Worm (Caenorhabditis elegans) whole organism, L1 larva: Measurements from ENCODE around the gene T24B8.3.
A peak's percentile ranks its signal among the peaks of the same experiment; 100 is the strongest.

Source experiments
- C04F5.9 ChIP-seq: sonication (generic microtip); optimal IDR thresholded peaks from 2 replicates; lab custom pipeline; 2016; ENCODE audit warnings: missing genetic modification characterization, missing compliant biosample characterization
- C16A3.4 ChIP-seq: fragments of 150-350 bp; optimal IDR thresholded peaks from 2 replicates; lab custom pipeline; 2014; ENCODE audit warnings: missing biosample characterization, missing genetic modification characterization
- C34B4.2 ChIP-seq: sonication (generic microtip); optimal IDR thresholded peaks from 2 replicates; lab custom pipeline; 2017; ENCODE audit warnings: mild to moderate bottlenecking, missing genetic modification characterization, missing compliant biosample characterization
- F16B12.6 ChIP-seq: fragments of 150-350 bp; optimal IDR thresholded peaks from 2 replicates; lab custom pipeline; 2014; ENCODE audit warnings: missing biosample characterization, missing genetic modification characterization
- alr-1 ChIP-seq: fragments of 200-800 bp; sonication (Bioruptor generic); optimal IDR thresholded peaks from 2 replicates; lab custom pipeline; 2018; ENCODE audit warnings: borderline replicate concordance, mild to moderate bottlenecking, missing genetic modification characterization, missing compliant biosample characterization
- aly-2 ChIP-seq: fragments of 150-350 bp; optimal IDR thresholded peaks from 2 replicates; lab custom pipeline; 2014; ENCODE audit warnings: missing biosample characterization, missing genetic modification characterization
- blmp-1 ChIP-seq: fragments of 150-350 bp; optimal IDR thresholded peaks from 2 replicates; lab custom pipeline; 2014; ENCODE audit warnings: missing biosample characterization, missing genetic modification characterization
- ceh-63 ChIP-seq: fragments of 200-800 bp; sonication (Bioruptor generic); optimal IDR thresholded peaks from 2 replicates; lab custom pipeline; 2018; ENCODE audit warnings: mild to moderate bottlenecking, missing genetic modification characterization, missing compliant biosample characterization
- ceh-82 ChIP-seq, 3 experiments: fragments of 150-350 bp in 1 of 3; sonication (generic microtip) in 2 of 3; optimal IDR thresholded peaks; 2 replicates each; lab custom pipeline; 2014 to 2017; ENCODE audit warnings: missing biosample characterization in 3 of 3, missing genetic modification characterization in 3 of 3
- ceh-88 ChIP-seq: fragments of 200-800 bp; sonication (Bioruptor generic); IDR thresholded peaks from 2 replicates; pipeline ENCODE4 v1.3.6; 2022; ENCODE audit warnings: missing genetic modification characterization, missing compliant biosample characterization
- ceh-90 ChIP-seq: sonication (generic microtip); optimal IDR thresholded peaks from 2 replicates; lab custom pipeline; 2016; ENCODE audit warnings: missing genetic modification characterization, missing compliant biosample characterization
- ces-1 ChIP-seq: fragments of 150-350 bp; optimal IDR thresholded peaks from 2 replicates; lab custom pipeline; 2014; ENCODE audit warnings: missing biosample characterization, missing genetic modification reagents, missing genetic modification characterization
- dsc-1 ChIP-seq: sonication (generic microtip); optimal IDR thresholded peaks from 2 replicates; lab custom pipeline; 2016; ENCODE audit warnings: mild to moderate bottlenecking, missing genetic modification characterization, missing compliant biosample characterization
- efl-1 ChIP-seq, 4 experiments: fragments of 150-350 bp; optimal IDR thresholded peaks in 3 of 4; peaks in 1 of 4; 1 replicate in 1 of 4; 2 replicates in 3 of 4; lab custom pipeline; 2014; ENCODE audit warnings: missing biosample characterization in 2 of 4, missing genetic modification characterization in 2 of 4, missing genetic modification reagents in 2 of 4
- egl-13 ChIP-seq: sonication (generic microtip); optimal IDR thresholded peaks from 2 replicates; lab custom pipeline; 2016; ENCODE audit warnings: missing genotype, missing genetic modification reagents, missing genetic modification characterization, missing compliant biosample characterization
- elt-2 ChIP-seq: sonication (generic microtip); optimal IDR thresholded peaks from 2 replicates; lab custom pipeline; 2016; ENCODE audit warnings: missing genetic modification characterization, mild to moderate bottlenecking, inconsistent platforms, missing compliant biosample characterization, missing genetic modification reagents
- elt-3 ChIP-seq, 6 experiments: fragments of 150-350 bp in 1 of 6; sonication (generic microtip); optimal IDR thresholded peaks; 2 replicates each; lab custom pipeline; 2017 to 2018; ENCODE audit warnings: missing biosample characterization in 6 of 6, missing genetic modification characterization in 6 of 6, inconsistent platforms in 1 of 6
- fos-1 ChIP-seq: fragments of 150-350 bp; optimal IDR thresholded peaks from 2 replicates; lab custom pipeline; 2014; ENCODE audit warnings: missing biosample characterization, missing genetic modification characterization
- grh-1 ChIP-seq: fragments of 200-800 bp; sonication (Bioruptor generic); IDR thresholded peaks from 2 replicates; pipeline ENCODE4 v1.3.6; 2022; ENCODE audit warnings: missing genetic modification reagents, missing genetic modification characterization, missing compliant biosample characterization
- hlh-4 ChIP-seq: sonication (generic microtip); optimal IDR thresholded peaks from 2 replicates; lab custom pipeline; 2016; ENCODE audit warnings: mild to moderate bottlenecking, missing genetic modification characterization, missing compliant biosample characterization
- hpl-2 ChIP-seq: fragments of 150-350 bp; optimal IDR thresholded peaks from 2 replicates; lab custom pipeline; 2014; ENCODE audit warnings: missing biosample characterization, missing genetic modification reagents, missing genetic modification characterization
- irx-1 ChIP-seq: sonication (generic microtip); optimal IDR thresholded peaks from 2 replicates; lab custom pipeline; 2016; ENCODE audit warnings: missing genetic modification characterization, missing compliant biosample characterization
- isw-1 ChIP-seq: fragments of 200-800 bp; sonication (Bioruptor generic); IDR thresholded peaks from 2 replicates; pipeline ENCODE4 v1.3.6; 2022; ENCODE audit warnings: missing genetic modification characterization, missing compliant biosample characterization
- jun-1 ChIP-seq: fragments of 150-350 bp; optimal IDR thresholded peaks from 2 replicates; lab custom pipeline; 2014; ENCODE audit warnings: missing biosample characterization, missing genetic modification reagents, missing genetic modification characterization
- lin-13 ChIP-seq: fragments of 150-350 bp; optimal IDR thresholded peaks from 2 replicates; lab custom pipeline; 2014; ENCODE audit warnings: missing biosample characterization, missing genetic modification reagents, missing genetic modification characterization
- lin-14 ChIP-seq: fragments of 200-800 bp; sonication (Bioruptor generic); optimal IDR thresholded peaks from 2 replicates; lab custom pipeline; 2018; ENCODE audit warnings: mild to moderate bottlenecking, missing genetic modification characterization, moderate library complexity, missing compliant biosample characterization
- lin-15B ChIP-seq: fragments of 150-350 bp; sonication (generic microtip); optimal IDR thresholded peaks from 3 replicates; lab custom pipeline; 2014; ENCODE audit warnings: missing biosample characterization, missing genetic modification characterization
- lir-3 ChIP-seq: sonication (generic microtip); optimal IDR thresholded peaks from 2 replicates; lab custom pipeline; 2016; ENCODE audit warnings: mild to moderate bottlenecking, missing genetic modification characterization, moderate library complexity, missing compliant biosample characterization; ENCODE audit not compliant: poor library complexity
- lsy-2 ChIP-seq, 2 experiments: fragments of 150-350 bp; optimal IDR thresholded peaks; 2 replicates each; lab custom pipeline; 2014; ENCODE audit warnings: missing biosample characterization in 2 of 2, missing genetic modification characterization in 2 of 2
- mef-2 ChIP-seq: fragments of 150-350 bp; optimal IDR thresholded peaks from 2 replicates; lab custom pipeline; 2014; ENCODE audit warnings: missing biosample characterization, missing genetic modification characterization
- mep-1 ChIP-seq: fragments of 150-350 bp; optimal IDR thresholded peaks from 2 replicates; lab custom pipeline; 2014; ENCODE audit warnings: missing biosample characterization, missing genetic modification characterization
- nhr-19 ChIP-seq: fragments of 200-800 bp; sonication (Bioruptor generic); conservative IDR thresholded peaks from 2 replicates; pipeline ENCODE4 v1.3.6; 2022; ENCODE audit warnings: missing genetic modification characterization, missing compliant biosample characterization
- nhr-47 ChIP-seq: sonication (generic microtip); optimal IDR thresholded peaks from 2 replicates; lab custom pipeline; 2016; ENCODE audit warnings: mild to moderate bottlenecking, missing genetic modification characterization, moderate library complexity, missing compliant biosample characterization
- nhr-71 ChIP-seq: sonication (generic microtip); optimal IDR thresholded peaks from 2 replicates; lab custom pipeline; 2016; ENCODE audit warnings: mild to moderate bottlenecking, missing genetic modification characterization, moderate library complexity, missing compliant biosample characterization
- nhr-76 ChIP-seq: sonication (generic microtip); optimal IDR thresholded peaks from 2 replicates; lab custom pipeline; 2017; ENCODE audit warnings: missing biosample characterization, missing genetic modification characterization
- nhr-84 ChIP-seq: sonication (generic microtip); optimal IDR thresholded peaks from 2 replicates; lab custom pipeline; 2017; ENCODE audit warnings: missing biosample characterization, missing genetic modification characterization
- nhr-90 ChIP-seq: sonication (generic microtip); optimal IDR thresholded peaks from 2 replicates; lab custom pipeline; 2016; ENCODE audit warnings: mild to moderate bottlenecking, missing genetic modification characterization, missing compliant biosample characterization; ENCODE audit not compliant: poor library complexity
- pag-3 ChIP-seq: sonication (generic microtip); optimal IDR thresholded peaks from 2 replicates; lab custom pipeline; 2017; ENCODE audit warnings: missing genetic modification characterization, mild to moderate bottlenecking, missing compliant biosample characterization, antibody characterized with exemption, borderline replicate concordance; ENCODE audit not compliant: insufficient read depth
- pax-3 ChIP-seq: fragments of 200-800 bp; sonication (Bioruptor generic); optimal IDR thresholded peaks from 2 replicates; lab custom pipeline; 2018; ENCODE audit warnings: mild to moderate bottlenecking, missing genetic modification characterization, moderate library complexity, missing compliant biosample characterization
- pqm-1 ChIP-seq: sonication (generic microtip); optimal IDR thresholded peaks from 3 replicates; lab custom pipeline; 2017; ENCODE audit warnings: missing biosample characterization, missing genetic modification characterization
- rnt-1 ChIP-seq: sonication (generic microtip); optimal IDR thresholded peaks from 2 replicates; lab custom pipeline; 2016; ENCODE audit warnings: mild to moderate bottlenecking, missing genetic modification characterization, moderate library complexity, missing compliant biosample characterization
- snpc-4 ChIP-seq: fragments of 150-350 bp; optimal IDR thresholded peaks from 2 replicates; lab custom pipeline; 2014; ENCODE audit warnings: missing biosample characterization, missing genetic modification characterization
- snu-23 ChIP-seq: sonication (generic microtip); optimal IDR thresholded peaks from 2 replicates; lab custom pipeline; 2016; ENCODE audit warnings: missing genetic modification characterization, missing compliant biosample characterization
- sptf-1 ChIP-seq: fragments of 150-350 bp; optimal IDR thresholded peaks from 2 replicates; lab custom pipeline; 2014; ENCODE audit warnings: missing biosample characterization, missing genetic modification characterization
- sup-37 ChIP-seq: fragments of 200-800 bp; sonication (Bioruptor generic); optimal IDR thresholded peaks from 2 replicates; lab custom pipeline; 2018; ENCODE audit warnings: mild to moderate bottlenecking, missing genetic modification characterization, missing compliant biosample characterization
- tbx-2 ChIP-seq: sonication (generic microtip); optimal IDR thresholded peaks from 2 replicates; lab custom pipeline; 2016; ENCODE audit warnings: missing genetic modification characterization, missing compliant biosample characterization
- unc-130 ChIP-seq: fragments of 150-350 bp; optimal IDR thresholded peaks from 2 replicates; lab custom pipeline; 2017; ENCODE audit warnings: missing biosample characterization, missing genetic modification characterization, inconsistent platforms
- unc-30 ChIP-seq: sonication (generic microtip); optimal IDR thresholded peaks from 2 replicates; lab custom pipeline; 2017; ENCODE audit warnings: missing biosample characterization, missing genetic modification characterization
- unc-62 ChIP-seq: fragments of 150-350 bp; optimal IDR thresholded peaks from 2 replicates; lab custom pipeline; 2014; ENCODE audit warnings: missing biosample characterization, missing genetic modification reagents, missing genetic modification characterization
- unc-86 ChIP-seq: sonication (generic microtip); optimal IDR thresholded peaks from 2 replicates; lab custom pipeline; 2016; ENCODE audit warnings: missing genetic modification characterization, missing compliant biosample characterization
- vab-15 ChIP-seq: sonication (generic microtip); optimal IDR thresholded peaks from 2 replicates; lab custom pipeline; 2017; ENCODE audit warnings: missing genotype, mild to moderate bottlenecking, missing genetic modification characterization, missing compliant biosample characterization
- xbp-1 ChIP-seq: sonication (generic microtip); optimal IDR thresholded peaks from 2 replicates; lab custom pipeline; 2016; ENCODE audit warnings: missing genetic modification characterization, missing compliant biosample characterization
- zag-1 ChIP-seq: fragments of 150-350 bp; optimal IDR thresholded peaks from 2 replicates; lab custom pipeline; 2014; ENCODE audit warnings: missing biosample characterization, missing genetic modification characterization

Gene T24B8.3

ce11 chrII:9061099-9061498 is at the start of gene T24B8.3:
T24B8.3 (minus strand) TSS chrII:9061137.
- peak; percentile 54 for TF ChIP-seq mep-1 (tag; lab: Kevin White, UChicago)
- TF ChIP-seq nhr-71 = peak; percentile 48
- no peak for TF ChIP-seq egl-13 (tag; lab: Kevin White, UChicago)
- TF ChIP-seq nhr-19 (GFP tag; lab: Robert Waterston, UW) = peak; percentile 43; the same call in 1 of the 2 replicates
- no peak for TF ChIP-seq aly-2 (tag; lab: Kevin White, UChicago)
- TF ChIP-seq elt-3 (tag; optimal IDR thresholded peaks at IDR 0.05; lab: Kevin White, UChicago) = peak in 1 of 6 experiments; percentile 40
- no peak for TF ChIP-seq nhr-47 (tag; lab: Kevin White, UChicago)
- no peak for TF ChIP-seq jun-1 (tag; lab: Kevin White, UChicago)
- no peak for TF ChIP-seq hlh-4 (tag; lab: Kevin White, UChicago)
- no peak for TF ChIP-seq dsc-1 (tag; lab: Kevin White, UChicago)
- TF ChIP-seq lin-14 (GFP tag; lab: Kevin White, UChicago) = peak; percentile 19
- no peak for TF ChIP-seq C34B4.2 (tag; lab: Kevin White, UChicago)
- TF ChIP-seq elt-2 (tag; lab: Kevin White, UChicago) = peak; percentile 25
- no peak for TF ChIP-seq alr-1
- no peak for TF ChIP-seq ceh-88 (GFP tag; lab: Robert Waterston, UW)
- TF ChIP-seq sup-37 (GFP tag; lab: Kevin White, UChicago) = no peak
- peak; percentile 3 for TF ChIP-seq rnt-1 (tag; lab: Kevin White, UChicago)
- TF ChIP-seq xbp-1 (tag; lab: Kevin White, UChicago) = no peak
- TF ChIP-seq ceh-82 (tag; optimal IDR thresholded peaks at IDR 0.05; lab: Kevin White, UChicago) = no peak
- no peak for TF ChIP-seq vab-15 (tag; lab: Kevin White, UChicago)
- TF ChIP-seq unc-130 (tag; lab: Kevin White, UChicago) = peak; percentile 45
- TF ChIP-seq ces-1 (GFP tag; lab: Kevin White, UChicago) = no peak
- no peak for TF ChIP-seq snpc-4
- TF ChIP-seq F16B12.6 (tag; lab: Kevin White, UChicago) = no peak
- TF ChIP-seq C04F5.9 (tag; lab: Kevin White, UChicago) = no peak
- no peak for TF ChIP-seq unc-86 (tag; lab: Kevin White, UChicago)
- no peak for TF ChIP-seq nhr-84 (tag; lab: Kevin White, UChicago)
- TF ChIP-seq mef-2 (tag; lab: Kevin White, UChicago) = no peak
- no peak for TF ChIP-seq irx-1 (tag; lab: Kevin White, UChicago)
- TF ChIP-seq sptf-1 = no peak
- no peak for TF ChIP-seq isw-1
- TF ChIP-seq unc-62 = no peak
- TF ChIP-seq pag-3 (tag; lab: Kevin White, UChicago) = no peak
- TF ChIP-seq lsy-2 (tag; optimal IDR thresholded peaks at IDR 0.05; lab: Kevin White, UChicago) = peak; percentile 42 to 77
- no peak for TF ChIP-seq nhr-76 (tag; lab: Kevin White, UChicago)
- TF ChIP-seq pqm-1 (tag; lab: Kevin White, UChicago) = no peak
- no peak for TF ChIP-seq grh-1
- no peak for TF ChIP-seq lin-15B
- TF ChIP-seq ceh-90 = no peak
- TF ChIP-seq fos-1 (tag; lab: Kevin White, UChicago) = no peak
- TF ChIP-seq nhr-90 (tag; lab: Kevin White, UChicago) = peak; percentile 16
- no peak for TF ChIP-seq pax-3 (tag; lab: Kevin White, UChicago)
- no peak for TF ChIP-seq tbx-2 (tag; lab: Kevin White, UChicago)
- TF ChIP-seq blmp-1 (tag; lab: Kevin White, UChicago) = peak; percentile 49
- TF ChIP-seq lin-13 (GFP tag; lab: Kevin White, UChicago) = peak; percentile 29
- TF ChIP-seq zag-1 (tag; lab: Kevin White, UChicago) = no peak
- peak; percentile 10 for TF ChIP-seq lir-3
- TF ChIP-seq efl-1 (optimal IDR thresholded peaks at IDR 0.05; lab: Kevin White, UChicago) = peak in 1 of 2 experiments; percentile 33
- TF ChIP-seq efl-1 (GFP tag; optimal IDR thresholded peaks at IDR 0.05 in 1 of 2; lab: Kevin White, UChicago) = peak; percentile 43 to 95
- no peak for TF ChIP-seq unc-30 (tag; lab: Kevin White, UChicago)
- TF ChIP-seq C16A3.4 = peak; percentile 40
- TF ChIP-seq ceh-63 (GFP tag; lab: Kevin White, UChicago) = no peak
- no peak for TF ChIP-seq hpl-2 (GFP tag; lab: Kevin White, UChicago)
- no peak for TF ChIP-seq snu-23 (GFP tag; lab: Kevin White, UChicago)
